Fruit fly (Drosophila melanogaster): ENCODE measurements around the gene Obp8a.

Gene Obp8a

dm6 chrX:9247171-9247783, 32.6 kb downstream of the Obp8a start, which contains the start of the genes amx and Dsor1 (continued):
- no peak for TF ChIP-seq CG3847 (GFP tag; IDR thresholded peaks at IDR 0.05)
- no peak for TF ChIP-seq schlank (tag; optimal IDR thresholded peaks at IDR 0.05)
- no peak for TF ChIP-seq Dref (GFP tag; IDR thresholded peaks at IDR 0.05)
- peak; percentile 72 for TF ChIP-seq sens (GFP tag)
- TF ChIP-seq Sin3A (optimal IDR thresholded peaks at IDR 0.05): peak; percentile 52
- no peak for TF ChIP-seq yki (optimal IDR thresholded peaks at IDR 0.05)
- no peak for TF ChIP-seq CG12104 (GFP tag; optimal IDR thresholded peaks at IDR 0.05)
- TF ChIP-seq CG6654 (GFP tag; optimal IDR thresholded peaks at IDR 0.05): no peak
- TF ChIP-seq Camta (GFP tag; optimal IDR thresholded peaks at IDR 0.05): no peak
- TF ChIP-seq pzg (GFP tag; optimal IDR thresholded peaks at IDR 0.05): peak; percentile 47
- no peak for TF ChIP-seq CG2875 (GFP tag; optimal IDR thresholded peaks at IDR 0.05)
- no peak for TF ChIP-seq CG7928 (GFP tag; optimal IDR thresholded peaks at IDR 0.05)
- no peak for TF ChIP-seq Abd-B (GFP tag; optimal IDR thresholded peaks at IDR 0.05)
- no peak for TF ChIP-seq mirr (GFP tag; optimal IDR thresholded peaks at IDR 0.05)
- no peak for TF ChIP-seq bcd (GFP tag; optimal IDR thresholded peaks at IDR 0.05)
- no peak for TF ChIP-seq Eip74EF (GFP tag; optimal IDR thresholded peaks at IDR 0.05)
- no peak for TF ChIP-seq lab (GFP tag; optimal IDR thresholded peaks at IDR 0.05)
- peak; percentile 33 for TF ChIP-seq CG12659 (GFP tag; optimal IDR thresholded peaks at IDR 0.05)
- TF ChIP-seq maf-S (GFP tag; optimal IDR thresholded peaks at IDR 0.05): no peak
- no peak for TF ChIP-seq bbx (GFP tag; IDR thresholded peaks at IDR 0.05; ENCODE audit: partially characterized antibody)
- peak; percentile 14 for TF ChIP-seq Nf-YC (tag; optimal IDR thresholded peaks at IDR 0.05)
- no peak for TF ChIP-seq Sox100B (GFP tag; optimal IDR thresholded peaks at IDR 0.05)
- TF ChIP-seq Lhr (GFP tag; optimal IDR thresholded peaks at IDR 0.05): peak; percentile 24
- no peak for TF ChIP-seq CG17612 (GFP tag; IDR thresholded peaks at IDR 0.05)
- no peak for TF ChIP-seq zfh1 (GFP tag; IDR thresholded peaks at IDR 0.05)
- TF ChIP-seq CG8765 (GFP tag; IDR thresholded peaks at IDR 0.05): no peak
- TF ChIP-seq CG6854 (GFP tag; optimal IDR thresholded peaks at IDR 0.05): no peak
- TF ChIP-seq Med (GFP tag): peak; percentile 57
- no peak for TF ChIP-seq Dfd (GFP tag; optimal IDR thresholded peaks at IDR 0.05)
- no peak for TF ChIP-seq pb (GFP tag; optimal IDR thresholded peaks at IDR 0.05)
- TF ChIP-seq HmgD (GFP tag; optimal IDR thresholded peaks at IDR 0.05): no peak
- no peak for TF ChIP-seq CG9215 (GFP tag; IDR thresholded peaks at IDR 0.05)
- no peak for TF ChIP-seq cad (GFP tag; optimal IDR thresholded peaks at IDR 0.05)
- no peak for TF ChIP-seq CG15601 (tag; optimal IDR thresholded peaks at IDR 0.05)
- no peak for TF ChIP-seq CG4328 (GFP tag; optimal IDR thresholded peaks at IDR 0.05)
- TF ChIP-seq fd102C (GFP tag; optimal IDR thresholded peaks at IDR 0.05): no peak
- no peak for TF ChIP-seq D19B (GFP tag; optimal IDR thresholded peaks at IDR 0.05)
- TF ChIP-seq gcm2 (GFP tag; optimal IDR thresholded peaks at IDR 0.05): no peak
- no peak for TF ChIP-seq toy (GFP tag; IDR thresholded peaks at IDR 0.05)
- TF ChIP-seq CG8478 (optimal IDR thresholded peaks at IDR 0.05): no peak
- no peak for TF ChIP-seq CG8359 (GFP tag; optimal IDR thresholded peaks at IDR 0.05; ENCODE audit: borderline replicate concordance)
- no peak for TF ChIP-seq gem (tag; optimal IDR thresholded peaks at IDR 0.05)
- peak; percentile 26 for TF ChIP-seq Ets97D (GFP tag; optimal IDR thresholded peaks at IDR 0.05)
- TF ChIP-seq unc-4 (GFP tag; IDR thresholded peaks at IDR 0.05; ENCODE audit: partially characterized antibody): no peak
- TF ChIP-seq Bteb2 (GFP tag; optimal IDR thresholded peaks at IDR 0.05): no peak
- peak; percentile 18 for TF ChIP-seq stwl (tag; optimal IDR thresholded peaks at IDR 0.05)
- peak; percentile 87 for TF ChIP-seq gfzf (GFP tag; optimal IDR thresholded peaks at IDR 0.05)
- TF ChIP-seq CG2678 (tag; optimal IDR thresholded peaks at IDR 0.05): no peak
- TF ChIP-seq CG13624 (GFP tag; optimal IDR thresholded peaks at IDR 0.05): no peak
- no peak for TF ChIP-seq psq (GFP tag; optimal IDR thresholded peaks at IDR 0.05)
- TF ChIP-seq CG14667 (GFP tag; IDR thresholded peaks at IDR 0.05): no peak
- no peak for TF ChIP-seq CG12942 (GFP tag; optimal IDR thresholded peaks at IDR 0.05)

All from whole organism, embryonic.